Worm (Caenorhabditis elegans) whole organism, L4 larva: ENCODE measurements around the gene btb-17.

ENCODE experiments used
- F26F4.8 ChIP-seq: fragments of 200-800 bp; sonication (Bioruptor generic); conservative IDR thresholded peaks from 2 replicates; pipeline ENCODE4 v1.3.6; 2022; ENCODE audit warnings: missing genetic modification characterization, missing compliant biosample characterization
- F37D6.2 ChIP-seq: sonication (generic microtip); optimal IDR thresholded peaks from 2 replicates; lab custom pipeline; 2016; ENCODE audit warnings: mild to moderate bottlenecking, missing genetic modification characterization, missing compliant biosample characterization
- F44E2.7 ChIP-seq: fragments of 200-800 bp; sonication (Bioruptor generic); IDR thresholded peaks from 2 replicates; pipeline ENCODE4 v2.1.2; 2022; ENCODE audit warnings: missing genetic modification characterization, missing compliant biosample characterization
- T20F7.1 ChIP-seq: fragments of 200-800 bp; sonication (Bioruptor generic); optimal IDR thresholded peaks from 2 replicates; lab custom pipeline; 2018; ENCODE audit warnings: mild to moderate bottlenecking, missing genetic modification characterization, missing compliant biosample characterization
- T26A8.4 ChIP-seq: fragments of 200-800 bp; sonication (Bioruptor generic); IDR thresholded peaks from 2 replicates; pipeline ENCODE4 v1.3.6; 2022; ENCODE audit warnings: missing genetic modification characterization, missing compliant biosample characterization
- ZK337.2 ChIP-seq: fragments of 200-800 bp; sonication (Bioruptor generic); IDR thresholded peaks from 2 replicates; pipeline ENCODE4 v1.3.6; 2022; ENCODE audit warnings: missing genetic modification reagents, missing genetic modification characterization, missing compliant biosample characterization
- aha-1 ChIP-seq: fragments of 150-350 bp; peaks from one replicate; lab custom pipeline; 2014; ENCODE audit warnings: missing biosample characterization, missing genetic modification characterization
- arid-1 ChIP-seq: fragments of 200-800 bp; sonication (Bioruptor generic); conservative IDR thresholded peaks from 2 replicates; pipeline ENCODE4 v1.3.6; 2022; ENCODE audit warnings: missing genetic modification reagents, missing genetic modification characterization, missing compliant biosample characterization
- attf-4 ChIP-seq: sonication (generic microtip); optimal IDR thresholded peaks from 3 replicates; lab custom pipeline; 2017; ENCODE audit warnings: missing biosample characterization, missing genetic modification characterization
- ceh-28 ChIP-seq: fragments of 150-350 bp; optimal IDR thresholded peaks from 2 replicates; lab custom pipeline; 2014; ENCODE audit warnings: missing biosample characterization, missing genetic modification reagents, missing genetic modification characterization
- ceh-44 ChIP-seq: fragments of 200-800 bp; sonication (Bioruptor generic); IDR thresholded peaks from 2 replicates; pipeline ENCODE4 v1.3.6; 2022; ENCODE audit warnings: missing genetic modification reagents, missing genetic modification characterization, missing compliant biosample characterization
- cey-2 ChIP-seq: sonication (generic microtip); optimal IDR thresholded peaks from 3 replicates; lab custom pipeline; 2017; ENCODE audit warnings: missing genetic modification characterization, mild to moderate bottlenecking, missing compliant biosample characterization, antibody characterized with exemption, borderline replicate concordance; ENCODE audit not compliant: insufficient read depth
- ctbp-1 ChIP-seq: fragments of 200-800 bp; sonication (Bioruptor generic); IDR thresholded peaks from 2 replicates; pipeline ENCODE4 v1.3.6; 2022; ENCODE audit warnings: missing genetic modification reagents, missing genetic modification characterization, missing compliant biosample characterization
- daf-8 ChIP-seq: fragments of 200-800 bp; sonication (Bioruptor generic); IDR thresholded peaks from 2 replicates; pipeline ENCODE4 v1.3.6; 2022; ENCODE audit warnings: missing genetic modification characterization, missing compliant biosample characterization
- dmd-8 ChIP-seq: fragments of 200-800 bp; sonication (Bioruptor generic); IDR thresholded peaks from 2 replicates; pipeline ENCODE4 v1.3.6; 2022; ENCODE audit warnings: missing genetic modification characterization, missing compliant biosample characterization
- dve-1 ChIP-seq: sonication (generic microtip); optimal IDR thresholded peaks from 2 replicates; lab custom pipeline; 2017; ENCODE audit warnings: antibody characterized with exemption, mild to moderate bottlenecking, missing genetic modification characterization, missing compliant biosample characterization; ENCODE audit not compliant: insufficient read depth
- egl-27 ChIP-seq: sonication (generic microtip); optimal IDR thresholded peaks from 3 replicates; lab custom pipeline; 2017; ENCODE audit warnings: missing biosample characterization, missing genetic modification reagents, missing genetic modification characterization
- fos-1 ChIP-seq: fragments of 150-350 bp; optimal IDR thresholded peaks from 2 replicates; lab custom pipeline; 2014; ENCODE audit warnings: missing biosample characterization, missing genetic modification characterization
- jun-1 ChIP-seq: fragments of 150-350 bp; optimal IDR thresholded peaks from 2 replicates; lab custom pipeline; 2014; ENCODE audit warnings: missing biosample characterization, missing genetic modification reagents, missing genetic modification characterization
- lim-7 ChIP-seq: fragments of 200-800 bp; sonication (Bioruptor generic); IDR thresholded peaks from 2 replicates; pipeline ENCODE4 v1.3.6; 2022; ENCODE audit warnings: missing genetic modification characterization, missing compliant biosample characterization
- lin-38 ChIP-seq: fragments of 200-800 bp; sonication (Bioruptor generic); IDR thresholded peaks from 2 replicates; pipeline ENCODE4 v1.3.6; 2022; ENCODE audit warnings: missing genetic modification reagents, missing genetic modification characterization, missing compliant biosample characterization
- lin-39 ChIP-seq: fragments of 150-350 bp; optimal IDR thresholded peaks from 2 replicates; lab custom pipeline; 2014; ENCODE audit warnings: missing biosample characterization, missing genetic modification reagents, missing genetic modification characterization
- madf-9 ChIP-seq: fragments of 200-800 bp; sonication (Bioruptor generic); conservative IDR thresholded peaks from 2 replicates; pipeline ENCODE4 v1.3.6; 2022; ENCODE audit warnings: missing genetic modification reagents, missing genetic modification characterization, missing compliant biosample characterization
- mep-1 ChIP-seq: fragments of 150-350 bp; sonication (generic microtip); optimal IDR thresholded peaks from 3 replicates; lab custom pipeline; 2014; ENCODE audit warnings: missing biosample characterization, missing genetic modification characterization
- mes-2 ChIP-seq: sonication (generic microtip); optimal IDR thresholded peaks from 2 replicates; lab custom pipeline; 2016; ENCODE audit warnings: missing genotype, mild to moderate bottlenecking, missing genetic modification characterization, missing compliant biosample characterization; ENCODE audit not compliant: poor library complexity, severe bottlenecking
- mxl-2 ChIP-seq: fragments of 200-800 bp; sonication (Bioruptor generic); conservative IDR thresholded peaks from 2 replicates; pipeline ENCODE4 v1.3.6; 2022; ENCODE audit warnings: missing genetic modification reagents, missing genetic modification characterization, missing compliant biosample characterization
- nhr-10 ChIP-seq: fragments of 150-350 bp; optimal IDR thresholded peaks from 2 replicates; lab custom pipeline; 2014; ENCODE audit warnings: missing biosample characterization, missing genetic modification characterization
- nhr-102 ChIP-seq: sonication (generic microtip); optimal IDR thresholded peaks from 2 replicates; lab custom pipeline; 2016; ENCODE audit warnings: mild to moderate bottlenecking, missing genetic modification characterization, moderate library complexity, missing compliant biosample characterization
- nhr-11 ChIP-seq: fragments of 150-350 bp; optimal IDR thresholded peaks from 2 replicates; lab custom pipeline; 2014; ENCODE audit warnings: missing biosample characterization, missing genetic modification characterization
- nhr-111 ChIP-seq: fragments of 200-800 bp; sonication (Bioruptor generic); optimal IDR thresholded peaks from 2 replicates; lab custom pipeline; 2018; ENCODE audit warnings: mild to moderate bottlenecking, missing genetic modification characterization, missing compliant biosample characterization
- nhr-237 ChIP-seq: sonication (generic microtip); optimal IDR thresholded peaks from 2 replicates; lab custom pipeline; 2017; ENCODE audit warnings: missing biosample characterization, missing genetic modification characterization
- nhr-28 ChIP-seq: fragments of 150-350 bp; optimal IDR thresholded peaks from 2 replicates; lab custom pipeline; 2014; ENCODE audit warnings: missing biosample characterization, missing genetic modification characterization
- nhr-41 ChIP-seq: fragments of 200-800 bp; sonication (Bioruptor generic); IDR thresholded peaks from 2 replicates; pipeline ENCODE4 v1.3.6; 2022; ENCODE audit warnings: missing genetic modification reagents, missing genetic modification characterization, missing compliant biosample characterization
- nhr-48 ChIP-seq: sonication (generic microtip); optimal IDR thresholded peaks from 2 replicates; lab custom pipeline; 2016; ENCODE audit warnings: mild to moderate bottlenecking, missing genetic modification characterization, missing compliant biosample characterization
- nhr-76 ChIP-seq: fragments of 150-350 bp; optimal IDR thresholded peaks from 2 replicates; lab custom pipeline; 2014; ENCODE audit warnings: missing biosample characterization, missing genetic modification characterization
- pha-4 ChIP-seq, 2 experiments: fragments of 150-350 bp in 1 of 2; fragments of 200-800 bp in 1 of 2; sonication (Bioruptor generic) in 1 of 2; IDR thresholded peaks in 1 of 2; optimal IDR thresholded peaks in 1 of 2; 2 replicates each; pipeline versions ENCODE4 v1.3.6 to Lab custom; 2014 to 2022; ENCODE audit warnings: missing genetic modification characterization in 2 of 2, missing genetic modification reagents in 2 of 2, missing biosample characterization in 1 of 2, missing compliant biosample characterization in 1 of 2
- pqm-1 ChIP-seq: sonication (generic microtip); optimal IDR thresholded peaks from 2 replicates; lab custom pipeline; 2017; ENCODE audit warnings: missing biosample characterization, missing genetic modification characterization
- saeg-2 ChIP-seq: fragments of 200-800 bp; sonication (Bioruptor generic); IDR thresholded peaks from 2 replicates; pipeline ENCODE4 v1.3.6; 2022; ENCODE audit warnings: missing genetic modification reagents, missing genetic modification characterization, missing compliant biosample characterization
- sdz-12 ChIP-seq: fragments of 200-800 bp; sonication (Bioruptor generic); optimal IDR thresholded peaks from 2 replicates; lab custom pipeline; 2018; ENCODE audit warnings: mild to moderate bottlenecking, missing genetic modification characterization, missing compliant biosample characterization
- set-16 ChIP-seq: fragments of 200-800 bp; sonication (Bioruptor generic); IDR thresholded peaks from 2 replicates; pipeline ENCODE4 v1.3.6; 2022; ENCODE audit warnings: missing genetic modification reagents, missing genetic modification characterization, missing compliant biosample characterization
- snpc-1.2 ChIP-seq: fragments of 200-800 bp; sonication (Bioruptor generic); IDR thresholded peaks from 2 replicates; pipeline ENCODE4 v1.3.6; 2022; ENCODE audit warnings: missing genetic modification reagents, missing genetic modification characterization, missing compliant biosample characterization
- unc-39 ChIP-seq: sonication (generic microtip); optimal IDR thresholded peaks from 2 replicates; lab custom pipeline; 2017; ENCODE audit warnings: missing biosample characterization, missing genetic modification characterization
- zag-1 ChIP-seq: fragments of 150-350 bp; optimal IDR thresholded peaks from 2 replicates; lab custom pipeline; 2014; ENCODE audit warnings: missing biosample characterization, missing genetic modification characterization
- ztf-11 ChIP-seq: fragments of 150-350 bp; optimal IDR thresholded peaks from 2 replicates; lab custom pipeline; 2014; ENCODE audit warnings: missing biosample characterization, missing genetic modification characterization
- ztf-7 ChIP-seq: fragments of 150-350 bp; optimal IDR thresholded peaks from 2 replicates; lab custom pipeline; 2014; ENCODE audit warnings: missing biosample characterization, missing genetic modification characterization

The btb-17 gene

DNA sequence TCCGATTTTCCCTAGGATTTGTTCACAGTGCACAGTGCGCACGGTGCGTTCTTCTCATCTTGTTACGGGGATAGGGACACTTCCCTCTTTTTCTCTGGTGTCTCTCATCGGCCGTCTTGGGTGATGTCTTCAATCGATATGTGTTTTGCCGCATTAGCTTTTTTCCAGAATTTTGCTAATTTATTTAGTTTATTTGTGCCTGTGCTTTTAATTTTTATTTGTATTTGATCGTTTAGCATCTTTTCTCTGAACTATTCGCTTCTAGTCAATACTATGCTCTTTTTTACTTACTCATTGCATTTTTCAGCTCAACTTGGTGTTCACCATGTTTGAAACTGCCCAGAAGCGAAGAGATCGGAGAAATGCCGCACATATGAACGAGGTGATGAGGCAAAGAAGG is 45.0 kb downstream of the btb-17 start, which contains the start of gene F14D2.5:
TSS of gene F14D2.5 (plus strand) at position 301 of the 400 bp plus-strand sequence.
- TF ChIP-seq sdz-12 (GFP tag; lab: Kevin White, UChicago), result no peak
- no peak for TF ChIP-seq dve-1 (tag; lab: Kevin White, UChicago)
- TF ChIP-seq ceh-44 (GFP tag; lab: Robert Waterston, UW), result no peak
- no peak for TF ChIP-seq saeg-2
- no peak for TF ChIP-seq cey-2 (tag; lab: Kevin White, UChicago)
- TF ChIP-seq ZK337.2 (GFP tag; lab: Robert Waterston, UW), result no peak
- TF ChIP-seq madf-9 (GFP tag; lab: Robert Waterston, UW), result no peak
- no peak for TF ChIP-seq ztf-7 (tag; lab: Kevin White, UChicago)
- TF ChIP-seq unc-39 (tag; lab: Kevin White, UChicago), result no peak
- no peak for TF ChIP-seq nhr-102 (tag; lab: Kevin White, UChicago)
- no peak for TF ChIP-seq jun-1 (tag; lab: Kevin White, UChicago)
- TF ChIP-seq T26A8.4, result no peak
- TF ChIP-seq arid-1 (GFP tag; lab: Robert Waterston, UW), result no peak
- TF ChIP-seq aha-1 (tag; lab: Kevin White, UChicago), result no peak

DNA sequence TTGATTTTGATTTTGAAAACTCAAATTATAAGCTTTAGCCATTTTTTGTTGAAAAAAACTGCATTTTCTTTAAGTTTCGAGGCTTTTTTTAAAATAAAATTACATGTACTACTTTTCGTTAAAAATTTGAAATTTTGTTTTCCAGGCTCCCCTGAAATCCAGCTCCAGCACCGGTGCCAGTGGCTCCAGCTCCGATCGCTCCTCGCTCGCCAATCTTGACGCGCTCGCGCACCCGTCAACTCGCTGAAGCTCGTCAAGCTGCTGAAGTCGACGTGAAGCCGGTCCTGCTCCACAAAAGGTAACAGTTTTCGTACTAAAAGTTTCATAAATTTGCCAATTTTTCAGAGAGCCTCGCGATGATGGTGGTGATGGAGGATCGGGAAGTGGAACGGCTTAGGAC is 45.6 kb downstream of the btb-17 start:
- TF ChIP-seq set-16 (peak; percentile 87), mes-2 (tag; lab: Kevin White, UChicago) (no peak)

DNA sequence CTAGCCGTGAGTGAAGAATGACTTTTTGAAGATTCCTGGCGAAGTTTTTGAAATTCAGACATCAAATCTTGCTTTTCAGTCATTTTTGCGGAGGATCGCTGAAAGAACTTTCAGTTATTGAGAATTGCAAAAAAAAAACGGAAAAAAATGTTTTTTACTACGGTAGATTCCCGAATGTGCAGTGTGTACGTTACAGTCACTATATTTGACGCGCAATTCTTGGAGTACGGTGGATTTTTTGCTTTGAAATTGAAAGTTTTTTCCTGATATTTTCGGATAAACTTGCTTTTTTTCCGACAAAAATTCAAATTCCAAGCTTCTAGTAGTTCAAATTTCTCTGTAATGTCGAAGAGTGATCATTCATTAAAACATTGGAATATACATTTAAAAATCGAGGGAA is 46.8 kb downstream of the btb-17 start, which contains the start of gene F14D2.11:
TSS of gene F14D2.11 (minus strand) at position 101 of the 400 bp plus-strand sequence.
- TF ChIP-seq lin-39 (tag; lab: Kevin White, UChicago), result no peak
- no peak for TF ChIP-seq dmd-8 (GFP tag; lab: Robert Waterston, UW)
- TF ChIP-seq snpc-1.2 (GFP tag; lab: Robert Waterston, UW), result no peak
- no peak for TF ChIP-seq pha-4 (GFP tag; IDR thresholded peaks at IDR 0.05; lab: Robert Waterston, UW)
- TF ChIP-seq pha-4 (tag; optimal IDR thresholded peaks at IDR 0.05; lab: Kevin White, UChicago), result no peak
- TF ChIP-seq daf-8 (GFP tag; lab: Robert Waterston, UW), result no peak
- TF ChIP-seq nhr-48, result no peak
- TF ChIP-seq T26A8.4, result no peak
- no peak for TF ChIP-seq egl-27 (tag; lab: Kevin White, UChicago)
- TF ChIP-seq nhr-28 (tag; lab: Kevin White, UChicago), result no peak
- TF ChIP-seq nhr-41 (GFP tag; lab: Robert Waterston, UW), result no peak
- no peak for TF ChIP-seq fos-1 (tag; lab: Kevin White, UChicago)
- no peak for TF ChIP-seq ztf-11 (tag; lab: Kevin White, UChicago)
- TF ChIP-seq saeg-2, result no peak
- TF ChIP-seq lin-38 (GFP tag; lab: Robert Waterston, UW), result no peak
- TF ChIP-seq F26F4.8 (GFP tag; lab: Robert Waterston, UW), result no peak
- TF ChIP-seq lim-7 (GFP tag; lab: Robert Waterston, UW), result no peak

DNA sequence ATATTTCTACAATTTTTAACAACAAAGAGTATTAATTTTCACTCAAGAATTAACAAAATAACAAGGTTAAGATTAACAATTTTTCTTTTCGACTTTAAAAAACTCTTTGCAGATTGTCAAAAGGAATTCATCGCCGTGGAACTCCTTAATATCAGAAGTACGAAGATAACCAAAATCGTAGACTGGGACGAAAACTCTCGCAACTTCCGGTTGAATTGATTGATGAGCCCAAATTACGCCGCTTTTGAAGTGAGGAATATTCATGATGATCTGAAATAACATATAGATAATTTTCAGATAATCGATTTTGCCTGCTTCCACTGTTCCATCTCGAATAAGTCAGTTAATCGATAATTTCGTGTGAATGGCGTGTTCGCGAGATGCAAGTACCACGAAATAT is 48.5 kb downstream of the btb-17 start, which contains the start of gene F14D2.15:
TSS of gene F14D2.15 (minus strand) at position 101 of the 400 bp plus-strand sequence.
- no peak for TF ChIP-seq nhr-102 (tag; lab: Kevin White, UChicago)
- TF ChIP-seq ceh-28, result peak; percentile 49
- TF ChIP-seq nhr-111 (GFP tag; lab: Kevin White, UChicago), result no peak

DNA sequence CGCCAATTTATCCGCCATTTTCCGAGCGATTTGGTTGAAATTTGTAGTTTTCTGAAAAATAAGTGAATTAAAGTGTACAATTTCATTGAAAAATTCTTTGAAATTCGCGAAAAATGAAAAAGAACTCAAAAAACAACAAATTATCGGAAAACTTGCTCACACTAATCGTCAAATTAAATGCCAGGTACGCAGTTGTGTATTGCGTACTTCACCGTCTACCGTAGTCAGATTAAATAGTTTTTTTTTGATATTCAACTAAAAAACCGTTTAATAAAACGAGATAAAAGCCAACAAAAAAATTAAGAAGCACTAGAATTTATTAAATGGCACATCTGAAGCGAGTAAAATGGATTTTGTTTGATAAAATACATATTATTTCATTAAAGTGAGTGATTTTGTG is 49.7 kb downstream of the btb-17 start, which contains the start of gene bath-28:
TSS of gene bath-28 (minus strand) at position 51 of the 400 bp plus-strand sequence.
- TF ChIP-seq zag-1 (tag; lab: Kevin White, UChicago) (no peak), nhr-237 (tag; lab: Kevin White, UChicago) (no peak), nhr-11 (tag; lab: Kevin White, UChicago) (no peak), ctbp-1 (GFP tag; lab: Robert Waterston, UW) (no peak), attf-4 (tag; lab: Kevin White, UChicago) (no peak), dmd-8 (GFP tag; lab: Robert Waterston, UW) (no peak), jun-1 (tag; lab: Kevin White, UChicago) (no peak), T26A8.4 (no peak), nhr-10 (tag; lab: Kevin White, UChicago) (no peak), mep-1 (tag; lab: Kevin White, UChicago) (no peak), nhr-76 (tag; lab: Kevin White, UChicago) (no peak), T20F7.1 (GFP tag; lab: Kevin White, UChicago) (no peak), mxl-2 (GFP tag; lab: Robert Waterston, UW) (no peak), F37D6.2 (tag; lab: Kevin White, UChicago) (no peak), pqm-1 (no peak), F44E2.7 (GFP tag; lab: Robert Waterston, UW) (no peak)
